Fruit fly (Drosophila melanogaster): ENCODE measurements around the gene mtrm.
A peak's percentile ranks its signal among the peaks of the same experiment; 100 is the strongest.

The mtrm gene

DNA sequence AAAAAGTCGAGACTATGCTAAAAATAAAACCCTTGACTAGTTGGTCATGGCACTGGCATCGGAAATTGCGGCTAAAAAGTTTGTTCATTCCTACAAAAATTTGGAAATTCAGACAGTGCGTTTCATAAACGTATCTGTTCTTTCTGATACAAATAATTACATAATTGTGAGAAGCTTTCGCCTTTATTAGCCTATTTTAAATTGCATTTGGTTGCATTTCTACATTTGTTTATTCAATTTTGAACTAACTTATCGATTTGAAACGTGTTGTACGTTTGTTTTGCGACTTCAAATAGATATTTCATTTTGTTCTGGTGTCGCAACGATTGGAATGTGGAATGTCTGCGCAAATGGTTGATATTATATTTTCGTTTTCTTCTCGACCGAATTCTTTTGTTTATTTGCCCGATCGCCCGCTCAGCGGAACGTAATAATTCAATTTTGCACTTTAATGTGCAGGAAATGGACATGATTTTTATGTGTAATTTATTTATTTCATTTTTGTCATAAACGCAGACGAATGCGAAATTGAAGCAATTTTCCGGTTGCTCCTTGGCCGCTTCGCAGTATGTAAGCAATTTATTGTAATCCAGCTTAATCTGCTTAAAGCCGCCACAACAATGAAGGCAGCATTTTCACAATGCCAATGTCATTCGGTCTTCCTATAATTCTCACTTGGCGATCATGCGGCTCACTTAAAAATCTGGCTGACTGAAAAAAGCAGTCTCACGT, 33.4 kb downstream of the mtrm start:
- peak; percentile 86 for TF ChIP-seq noc (tag; optimal IDR thresholded peaks at IDR 0.05)

DNA sequence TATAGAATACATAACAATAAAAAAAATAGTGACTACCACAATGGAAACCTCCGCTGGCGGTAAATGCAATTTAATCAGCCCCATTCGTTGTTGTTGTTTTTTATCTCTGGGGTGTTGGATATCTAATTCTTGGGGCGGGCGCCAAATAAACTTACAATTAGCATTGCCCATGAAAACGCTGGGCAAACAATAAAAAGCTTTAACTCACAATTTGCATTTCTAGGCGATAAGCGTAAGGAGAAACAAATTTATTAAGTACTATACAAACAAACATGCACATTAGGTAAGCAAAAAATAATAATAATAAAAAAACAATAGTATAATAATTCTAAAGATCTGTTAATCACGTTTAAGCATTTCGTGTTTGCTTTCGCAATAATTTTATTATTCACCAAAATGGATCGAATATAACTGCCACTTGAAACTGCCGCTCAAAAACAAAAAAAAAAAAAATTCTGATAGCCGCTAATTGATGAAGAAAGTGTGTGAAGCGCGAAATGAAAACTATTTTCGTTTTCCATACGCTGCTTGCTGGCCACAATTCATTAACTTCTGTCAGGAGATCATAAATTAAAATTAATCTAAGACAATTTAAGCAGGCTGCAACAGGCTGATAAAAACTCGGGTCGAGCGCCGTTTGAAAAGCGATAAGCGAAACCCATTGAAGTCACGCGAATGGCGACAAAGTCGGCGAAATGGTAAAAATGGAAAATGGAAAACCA, 35.1 kb downstream of the mtrm start:
- TF ChIP-seq noc (tag; optimal IDR thresholded peaks at IDR 0.05), result peak; percentile 78

DNA sequence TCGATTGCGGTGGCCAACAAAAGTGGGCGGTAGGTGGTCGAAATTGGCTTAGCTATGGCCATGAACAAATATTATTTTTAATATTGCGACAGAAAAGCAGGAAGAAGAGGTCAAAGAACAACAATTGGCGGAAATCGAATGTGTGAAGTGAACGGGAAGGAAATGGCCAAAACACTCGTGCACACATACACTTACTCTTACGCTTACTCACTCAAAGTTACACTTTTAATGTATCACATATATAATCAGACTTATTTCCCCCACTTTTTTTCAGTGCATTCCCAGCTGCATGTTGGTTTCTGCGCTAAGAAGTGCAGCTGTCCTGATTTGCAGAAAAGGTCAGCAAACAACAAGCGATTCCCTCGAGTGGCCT, 35.7 kb downstream of the mtrm start:
- no peak for TF ChIP-seq noc (tag; optimal IDR thresholded peaks at IDR 0.05)

DNA sequence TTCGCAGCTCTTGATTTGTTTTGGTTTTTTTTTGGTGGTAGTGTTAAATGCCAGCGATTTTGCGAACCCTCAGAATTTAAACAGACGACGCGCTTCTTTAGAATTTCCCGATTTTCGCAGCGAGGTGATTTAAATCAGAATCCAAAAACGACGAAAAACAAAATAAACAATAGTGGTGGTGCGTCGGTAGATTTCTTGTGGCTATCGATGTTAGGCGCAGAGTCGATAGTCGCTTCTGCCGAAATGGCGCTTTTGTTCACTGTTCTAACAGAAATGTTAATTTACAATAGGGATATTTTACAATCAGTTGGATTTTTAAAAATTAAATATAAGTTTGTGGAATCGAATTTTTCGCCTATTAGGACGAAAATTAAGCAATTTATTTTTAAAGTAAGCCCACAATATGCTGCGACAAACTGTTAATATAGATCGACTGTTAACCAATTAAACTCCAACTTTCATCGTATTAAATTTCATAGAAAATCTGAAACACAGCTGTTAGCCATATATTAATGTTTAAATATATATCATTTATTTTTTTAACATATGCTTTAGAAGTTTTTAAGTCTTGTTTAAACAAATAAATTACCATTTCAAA, 36.5 kb downstream of the mtrm start, which contains the start of gene CG6983:
Gene CG6983 (minus strand): TSS at position 176 of the 598 bp plus-strand sequence.
- no peak for TF ChIP-seq noc (tag; optimal IDR thresholded peaks at IDR 0.05)

DNA sequence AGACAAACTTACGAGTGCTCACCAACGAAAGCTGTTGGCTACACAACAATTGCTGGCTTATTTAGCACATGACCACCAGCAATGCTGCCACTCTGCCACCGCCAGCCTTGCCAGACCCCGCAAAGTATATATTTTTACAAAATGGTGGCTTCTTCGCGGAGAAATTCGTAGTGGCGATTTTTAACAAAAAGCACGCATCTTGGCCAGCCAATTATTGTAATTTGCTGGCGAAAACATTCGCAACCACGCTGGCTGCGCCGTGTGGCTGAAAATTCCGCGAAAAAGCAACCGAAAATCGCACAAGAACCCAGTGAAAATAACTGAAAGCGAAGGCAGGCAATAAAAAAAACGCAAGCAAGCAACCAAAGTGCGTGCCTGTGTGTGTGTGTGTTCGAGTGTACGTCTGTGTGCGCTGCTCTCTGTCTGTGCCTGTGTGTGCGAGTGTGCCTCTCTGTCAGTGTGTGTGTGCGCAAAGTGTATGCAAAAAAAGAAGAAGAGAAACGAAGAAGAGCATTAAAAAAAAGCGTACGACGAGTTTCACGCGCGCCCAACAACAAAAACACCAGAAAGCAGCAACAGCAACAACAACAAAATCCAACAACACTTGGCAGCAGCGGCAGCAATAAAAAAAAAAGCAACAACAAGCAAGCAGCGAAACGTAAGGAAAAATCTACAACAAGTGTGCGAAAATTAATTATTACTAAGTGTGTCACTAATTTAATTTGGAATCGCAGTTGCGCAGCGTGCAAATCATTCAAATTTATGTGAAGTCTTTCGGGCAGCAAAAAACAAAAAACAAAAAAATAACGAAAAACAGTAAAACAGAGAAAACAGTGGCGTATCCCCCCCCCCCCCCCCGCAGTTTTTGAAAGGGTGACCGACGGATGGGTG, 37.2 kb downstream of the mtrm start, which contains the start of gene Gug:
Gene Gug (plus strand): TSS at position 123 of the 891 bp plus-strand sequence.
- TF ChIP-seq noc (tag; optimal IDR thresholded peaks at IDR 0.05), result peak; percentile 51

DNA sequence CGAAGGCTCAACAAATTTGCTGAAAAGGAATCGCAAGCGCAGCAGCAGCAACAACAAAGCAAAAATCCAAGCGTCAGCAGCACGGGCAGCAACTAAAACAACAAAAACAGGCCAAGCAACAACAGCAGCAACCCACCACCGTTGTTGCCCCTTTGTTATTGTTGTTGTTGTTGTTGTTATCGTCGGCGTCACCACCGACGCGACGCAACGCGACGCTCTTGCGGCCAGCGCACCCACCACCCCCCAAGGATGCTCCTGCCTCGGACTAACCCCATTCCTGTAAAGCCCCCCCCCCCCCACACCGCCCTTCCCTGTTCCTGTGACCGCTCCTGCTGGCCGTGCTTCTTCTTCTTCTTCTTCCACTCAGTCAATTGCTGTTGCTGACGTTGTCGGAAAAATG, 37.9 kb downstream of the mtrm start:
- TF ChIP-seq noc (tag; optimal IDR thresholded peaks at IDR 0.05), result no peak

DNA sequence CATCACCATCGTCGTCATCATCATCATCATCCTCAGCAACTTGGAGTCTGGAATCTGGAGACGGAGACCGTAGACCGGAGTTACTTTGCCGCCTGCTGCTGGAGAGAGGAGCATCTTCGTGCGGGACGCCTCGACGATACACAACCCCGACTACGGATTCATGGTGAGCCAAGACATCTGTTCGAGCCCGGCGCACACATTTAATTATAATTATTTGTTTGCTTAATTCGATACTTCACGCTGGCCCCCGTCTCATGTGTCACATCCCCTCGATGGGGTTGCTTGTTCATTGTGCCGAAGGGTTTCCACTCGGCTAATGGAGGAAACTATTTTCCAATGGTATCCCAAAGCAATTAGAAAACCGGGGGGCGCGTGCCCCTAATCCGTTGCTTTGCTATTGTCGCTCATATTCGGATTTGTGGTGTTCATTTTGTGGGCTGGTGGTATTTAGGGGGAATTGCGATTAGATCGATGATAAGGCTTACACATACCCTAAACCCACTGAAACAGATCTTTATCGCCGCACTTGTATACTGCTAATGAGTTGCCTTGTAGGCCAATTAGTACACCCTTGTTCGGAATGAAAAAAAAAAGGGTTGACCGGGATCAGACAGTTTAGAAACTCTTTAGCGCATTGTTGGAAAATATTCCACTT, 39.3 kb downstream of the mtrm start:
- no peak for TF ChIP-seq noc (tag; optimal IDR thresholded peaks at IDR 0.05)

DNA sequence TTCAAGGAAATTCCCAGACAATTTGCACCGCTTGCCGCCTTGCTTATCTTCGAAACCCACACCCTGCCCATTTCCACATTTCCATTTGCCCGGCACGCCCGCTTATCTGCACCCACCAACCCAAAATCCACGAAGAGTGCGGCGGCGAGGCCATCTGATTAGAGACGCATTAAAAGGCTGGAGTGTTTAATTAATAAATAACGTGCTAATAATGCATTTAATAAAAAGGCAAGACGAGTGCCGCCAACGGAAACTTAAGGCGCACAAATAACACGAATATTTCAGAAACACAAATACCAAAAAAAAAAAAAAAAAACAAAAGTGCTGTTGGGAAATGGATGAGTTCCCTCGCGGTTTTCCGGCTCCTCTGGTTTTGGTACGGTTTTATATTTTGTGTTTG, 40.2 kb downstream of the mtrm start:
- no peak for TF ChIP-seq noc (tag; optimal IDR thresholded peaks at IDR 0.05)

DNA sequence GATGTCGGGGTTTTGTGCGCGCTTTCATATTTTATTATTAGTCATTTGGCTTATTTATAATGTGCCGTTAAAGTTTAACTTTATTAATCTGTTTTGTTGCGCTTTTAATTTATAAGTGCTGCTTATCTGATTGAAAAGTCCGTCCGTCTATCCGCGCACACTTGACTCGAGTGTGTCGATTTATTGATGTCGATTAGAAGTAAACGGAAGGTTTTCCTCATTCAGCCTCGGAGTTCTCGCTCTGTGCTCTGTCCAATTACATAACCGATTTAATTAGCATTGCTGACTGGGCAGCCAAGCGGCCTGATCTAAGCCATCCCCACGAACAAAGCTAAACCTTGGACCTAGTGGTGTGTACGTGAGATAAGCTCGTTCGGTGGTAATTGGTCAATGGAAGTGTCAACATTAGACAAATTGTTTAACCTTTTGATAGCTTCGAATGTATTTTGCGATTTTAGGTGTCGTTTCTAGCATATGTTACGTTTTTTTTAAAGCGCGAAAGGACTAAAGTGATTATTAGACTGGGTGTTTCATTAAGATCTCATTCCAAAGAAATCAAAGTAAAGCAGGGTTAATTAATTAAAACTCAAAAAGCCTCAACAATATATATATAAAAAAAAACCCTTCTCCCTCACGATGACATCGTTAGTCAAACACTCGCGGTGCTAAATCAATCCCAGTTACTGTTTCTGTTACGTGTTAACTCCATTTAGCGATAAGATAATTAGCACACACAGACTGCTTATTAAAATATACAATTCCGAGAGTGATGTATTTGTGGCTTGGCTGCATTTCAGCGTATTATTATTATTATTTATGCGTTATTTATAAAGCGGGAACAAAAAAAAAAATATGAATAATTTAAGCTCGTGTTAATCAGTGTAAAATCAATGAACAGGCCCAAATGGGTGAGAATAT, 40.9 kb downstream of the mtrm start:
- TF ChIP-seq noc (tag; optimal IDR thresholded peaks at IDR 0.05), result peak; percentile 91

DNA sequence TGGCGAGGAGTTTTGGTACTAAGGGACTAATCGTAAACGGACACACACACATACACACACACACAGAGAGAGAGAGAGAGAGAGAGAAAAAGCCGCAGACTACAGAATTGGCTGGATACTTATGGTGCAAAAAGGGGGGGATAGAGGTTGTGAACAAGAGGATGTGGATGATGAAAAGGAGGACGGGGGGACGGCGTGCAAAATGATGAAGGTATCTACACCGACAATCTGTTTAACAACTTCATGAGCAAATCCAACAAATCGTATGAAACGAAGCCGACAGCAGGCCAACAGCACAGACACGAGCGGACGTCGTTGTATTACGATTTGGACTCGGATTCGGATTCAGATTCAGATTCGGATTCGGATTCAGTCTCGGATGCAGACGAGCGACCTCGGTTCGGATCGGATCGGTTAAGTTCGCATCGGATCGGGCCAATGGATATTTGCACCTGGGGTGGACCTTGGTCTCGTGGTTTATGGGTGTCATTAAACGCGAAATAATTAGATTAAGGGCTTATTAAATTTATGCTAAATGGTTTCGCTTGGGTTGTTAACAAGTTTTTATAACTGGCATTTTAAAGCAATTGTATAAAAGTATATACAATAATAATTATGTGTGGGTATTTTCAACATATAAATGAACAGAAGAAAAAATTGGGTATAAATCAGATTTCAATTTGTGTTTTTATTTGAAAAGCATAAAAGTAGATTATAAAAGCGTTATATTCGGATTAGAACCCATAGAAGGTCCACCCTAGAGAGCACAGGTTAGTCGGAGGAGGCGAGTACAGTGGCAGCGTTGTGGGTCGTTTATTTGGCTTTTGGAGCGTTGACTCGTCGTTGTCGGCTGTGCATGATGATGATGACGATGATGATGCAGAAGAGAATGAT, 42.5 kb downstream of the mtrm start:
- TF ChIP-seq noc (tag; optimal IDR thresholded peaks at IDR 0.05), result peak; percentile 91

DNA sequence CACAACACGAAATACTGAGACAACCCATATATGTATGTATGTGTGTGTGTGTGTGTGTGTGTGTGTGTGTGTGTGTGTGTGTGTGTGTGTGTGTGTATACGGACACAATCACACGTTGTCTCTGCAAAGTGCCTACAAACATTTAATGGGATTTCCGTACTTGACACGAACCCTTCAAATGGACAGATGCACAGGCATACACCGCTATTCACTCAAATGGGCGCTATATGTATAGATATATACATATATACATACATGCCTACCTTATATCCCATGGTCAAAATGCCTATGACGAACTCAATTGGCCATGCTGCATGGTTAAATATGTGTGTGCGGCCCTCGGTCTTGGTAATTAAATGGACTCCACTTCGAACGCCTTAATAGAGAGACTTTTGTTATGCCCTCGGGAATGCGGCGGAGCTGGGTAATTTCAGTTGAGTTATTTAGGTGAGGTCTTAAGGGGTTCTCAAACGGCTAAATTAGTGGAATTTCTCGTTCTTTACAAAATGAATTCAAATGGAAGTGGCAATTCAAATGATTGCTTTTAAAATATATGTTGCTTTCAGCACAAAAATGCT, 43.7 kb downstream of the mtrm start:
- no peak for TF ChIP-seq noc (tag; optimal IDR thresholded peaks at IDR 0.05)

DNA sequence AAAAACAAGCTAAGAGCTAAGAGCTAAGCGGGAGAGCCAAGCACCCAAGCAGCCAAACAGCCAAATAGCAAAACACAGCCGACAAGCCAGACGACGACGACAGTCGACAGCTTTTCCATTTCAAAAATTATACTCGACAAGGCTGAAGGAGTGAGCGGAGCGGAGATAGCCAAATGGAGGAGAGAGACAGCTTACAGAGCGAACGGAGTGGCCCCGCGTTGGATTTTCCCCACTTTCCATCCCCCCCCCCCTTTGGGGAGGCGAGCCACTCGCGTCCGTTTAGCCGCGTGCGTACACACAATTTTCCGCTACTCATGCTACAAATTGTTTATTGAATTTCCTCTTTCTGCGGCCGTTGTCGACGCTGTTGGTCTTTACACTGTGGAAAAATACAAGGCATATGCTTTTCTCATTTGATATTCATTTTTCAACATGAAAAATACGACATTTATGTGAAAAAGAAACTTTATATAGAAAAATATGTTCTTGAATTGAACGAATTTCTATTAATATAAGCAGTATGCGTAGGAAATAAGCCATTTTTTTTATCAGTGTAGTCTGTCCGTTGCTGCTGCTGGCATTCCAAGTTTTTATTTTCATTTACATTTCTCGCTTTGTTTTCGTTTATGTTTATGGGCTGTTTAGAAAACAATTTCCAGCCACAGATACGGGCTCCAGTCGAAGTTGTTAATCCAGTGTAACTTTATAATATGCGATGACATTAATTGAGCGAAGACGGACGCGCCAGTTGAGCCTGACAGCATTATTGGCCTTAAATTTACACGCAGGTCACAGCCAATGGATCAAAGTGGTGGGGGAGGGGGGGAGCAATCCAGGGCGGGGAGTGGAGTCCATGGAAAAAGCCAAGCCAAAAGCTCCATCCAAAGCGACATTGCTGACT, 45.3 kb downstream of the mtrm start:
- peak; percentile 89 for TF ChIP-seq noc (tag; optimal IDR thresholded peaks at IDR 0.05)
